Fruit fly (Drosophila melanogaster) whole organism, embryonic: Measurements from ENCODE around the gene Ctl1.
A peak's percentile ranks its signal among the peaks of the same experiment; 100 is the strongest.

ENCODE experiments used
- Ada2b ChIP-seq: fragments of 200-800 bp; sonication (Bioruptor generic); IDR thresholded peaks from 2 replicates; pipeline ENCODE4 v1.3.6; 2022; ENCODE audit warnings: missing biosample characterization, missing genetic modification characterization
- Bgb ChIP-seq: fragments of 200-800 bp; sonication (Bioruptor generic); IDR thresholded peaks from 2 replicates; pipeline ENCODE4 v1.3.6; 2022; ENCODE audit warnings: missing biosample characterization, missing genetic modification characterization; ENCODE audit not compliant: partially characterized antibody
- CG10565 ChIP-seq: fragments of 200-800 bp; sonication (Bioruptor generic); optimal IDR thresholded peaks from 3 replicates; lab custom pipeline; 2016; ENCODE audit warnings: missing biosample characterization, mild to moderate bottlenecking, missing genetic modification characterization
- CG11696 ChIP-seq: fragments of 200-800 bp; sonication (Bioruptor generic); IDR thresholded peaks from 2 replicates; pipeline ENCODE4 v1.3.6; 2022; ENCODE audit warnings: missing biosample characterization, missing genetic modification characterization
- CG1233 ChIP-seq: fragments of 200-800 bp; sonication (Bioruptor generic); optimal IDR thresholded peaks from 4 replicates; lab custom pipeline; 2018; ENCODE audit warnings: missing biosample characterization, mild to moderate bottlenecking, missing genetic modification characterization
- CG13775 ChIP-seq: fragments of 200-800 bp; sonication (Bioruptor generic); optimal IDR thresholded peaks from 3 replicates; lab custom pipeline; 2017; ENCODE audit warnings: missing biosample characterization, mild to moderate bottlenecking, missing genetic modification characterization
- CG17612 ChIP-seq: fragments of 200-800 bp; sonication (Bioruptor generic); IDR thresholded peaks from 2 replicates; pipeline ENCODE4 v1.3.6; 2022; ENCODE audit warnings: missing biosample characterization, missing genetic modification characterization
- CG17802 ChIP-seq: fragments of 200-800 bp; sonication (Bioruptor generic); optimal IDR thresholded peaks from 2 replicates; lab custom pipeline; 2018; ENCODE audit warnings: missing biosample characterization, mild to moderate bottlenecking, missing genetic modification characterization, moderate library complexity
- CG18599 ChIP-seq: fragments of 200-800 bp; sonication (Bioruptor generic); optimal IDR thresholded peaks from 3 replicates; lab custom pipeline; 2017; ENCODE audit warnings: missing biosample characterization, missing genetic modification characterization, mild to moderate bottlenecking, moderate library complexity, missing genetic modification reagents
- CG3065 ChIP-seq: fragments of 200-800 bp; sonication (Bioruptor generic); optimal IDR thresholded peaks from 2 replicates; lab custom pipeline; 2016; ENCODE audit warnings: missing biosample characterization, missing genetic modification characterization
- CG31388 ChIP-seq: fragments of 200-800 bp; sonication (Bioruptor generic); optimal IDR thresholded peaks from 2 replicates; lab custom pipeline; 2016; ENCODE audit warnings: missing biosample characterization, missing genetic modification characterization
- CG3838 ChIP-seq: fragments of 200-800 bp; sonication (Bioruptor generic); optimal IDR thresholded peaks from 3 replicates; lab custom pipeline; 2016; ENCODE audit warnings: missing biosample characterization, missing genetic modification characterization
- CG3995 ChIP-seq: fragments of 200-800 bp; sonication (Bioruptor generic); optimal IDR thresholded peaks from 3 replicates; lab custom pipeline; 2016; ENCODE audit warnings: missing biosample characterization, missing genetic modification characterization
- CG4404 ChIP-seq: fragments of 200-800 bp; sonication (Bioruptor generic); IDR thresholded peaks from 2 replicates; pipeline ENCODE4 v1.3.6; 2022; ENCODE audit warnings: missing biosample characterization, missing genetic modification characterization
- CG4707 ChIP-seq: fragments of 200-800 bp; sonication (Bioruptor generic); optimal IDR thresholded peaks from 2 replicates; lab custom pipeline; 2018; ENCODE audit warnings: missing biosample characterization, mild to moderate bottlenecking, missing genetic modification characterization, moderate library complexity
- CG7963 ChIP-seq: fragments of 200-800 bp; sonication (Bioruptor generic); IDR thresholded peaks from 3 replicates; pipeline ENCODE4 v1.3.6; 2022; ENCODE audit warnings: missing biosample characterization, missing genetic modification characterization; ENCODE audit not compliant: partially characterized antibody
- CTCF ChIP-seq: fragments of 200-800 bp; sonication (Bioruptor generic); optimal IDR thresholded peaks from 2 replicates; lab custom pipeline; 2017; ENCODE audit warnings: missing biosample characterization, mild to moderate bottlenecking, missing genetic modification characterization, moderate library complexity
- D ChIP-seq, 2 experiments: fragments of 200-800 bp in 1 of 2; fragments of >200 bp in 1 of 2; sonication (Bioruptor generic) in 1 of 2; optimal IDR thresholded peaks; 2 replicates in 1 of 2; 3 replicates in 1 of 2; lab custom pipeline; 2017; ENCODE audit warnings: mild to moderate bottlenecking in 1 of 2, missing biosample characterization in 1 of 2, missing genetic modification characterization in 1 of 2, missing genetic modification reagents in 1 of 2
- Dip2 ChIP-seq: fragments of 200-800 bp; sonication (Bioruptor generic); IDR thresholded peaks from 2 replicates; pipeline ENCODE4 v1.3.6; 2022; ENCODE audit warnings: missing biosample characterization, missing genetic modification characterization
- ERR ChIP-seq: fragments of 200-800 bp; sonication (Bioruptor generic); optimal IDR thresholded peaks from 2 replicates; lab custom pipeline; 2016; ENCODE audit warnings: missing biosample characterization, missing genetic modification characterization
- HmgD ChIP-seq: fragments of 200-800 bp; sonication (Bioruptor generic); optimal IDR thresholded peaks from 3 replicates; lab custom pipeline; 2016; ENCODE audit warnings: missing biosample characterization, missing genetic modification characterization
- Kr ChIP-seq: fragments of 200-800 bp; sonication (Bioruptor generic); optimal IDR thresholded peaks from 2 replicates; lab custom pipeline; 2017; ENCODE audit warnings: missing biosample characterization, mild to moderate bottlenecking, missing genetic modification characterization
- Myb ChIP-seq: fragments of 200-800 bp; sonication (Bioruptor generic); optimal IDR thresholded peaks from 2 replicates; lab custom pipeline; 2016; ENCODE audit warnings: missing biosample characterization, missing genetic modification characterization
- Opbp ChIP-seq: fragments of 200-800 bp; sonication (Bioruptor generic); IDR thresholded peaks from 3 replicates; pipeline ENCODE4 v1.3.6; 2022; ENCODE audit warnings: missing biosample characterization, missing genetic modification characterization; ENCODE audit not compliant: partially characterized antibody
- Sox100B ChIP-seq: fragments of 200-800 bp; sonication (Bioruptor generic); optimal IDR thresholded peaks from 3 replicates; lab custom pipeline; 2018; ENCODE audit warnings: missing biosample characterization, mild to moderate bottlenecking, missing genetic modification characterization
- Spps ChIP-seq: fragments of 200-800 bp; sonication (Bioruptor generic); optimal IDR thresholded peaks from 2 replicates; lab custom pipeline; 2018; ENCODE audit warnings: missing biosample characterization, mild to moderate bottlenecking, missing genetic modification characterization
- Xrp1 ChIP-seq: fragments of 200-800 bp; sonication (Bioruptor generic); IDR thresholded peaks from 2 replicates; pipeline ENCODE4 v1.3.6; 2022; ENCODE audit warnings: missing biosample characterization, missing genetic modification characterization
- ap ChIP-seq: fragments of 200-800 bp; sonication (Bioruptor generic); IDR thresholded peaks from 2 replicates; pipeline ENCODE4 v1.3.6; 2022; ENCODE audit warnings: missing biosample characterization, missing genetic modification characterization
- br ChIP-seq: fragments of >200 bp; optimal IDR thresholded peaks from 2 replicates; lab custom pipeline; 2017
- chm ChIP-seq: fragments of 200-800 bp; sonication (Bioruptor generic); IDR thresholded peaks from 2 replicates; pipeline ENCODE4 v1.3.6; 2022; ENCODE audit warnings: missing biosample characterization, missing genetic modification characterization
- dan ChIP-seq: fragments of 200-800 bp; sonication (Bioruptor generic); IDR thresholded peaks from 2 replicates; pipeline ENCODE4 v1.3.6; 2022; ENCODE audit warnings: missing biosample characterization, missing genetic modification characterization
- danr ChIP-seq: fragments of 200-800 bp; sonication (Bioruptor generic); IDR thresholded peaks from 2 replicates; pipeline ENCODE4 v1.3.6; 2022; ENCODE audit warnings: missing biosample characterization, missing genetic modification characterization
- dati ChIP-seq: fragments of 200-800 bp; sonication (Bioruptor generic); IDR thresholded peaks from 2 replicates; pipeline ENCODE4 v1.3.6; 2022; ENCODE audit warnings: missing biosample characterization, missing genetic modification characterization
- ems ChIP-seq: fragments of 200-800 bp; sonication (Bioruptor generic); optimal IDR thresholded peaks from 3 replicates; lab custom pipeline; 2016; ENCODE audit warnings: missing biosample characterization, missing genetic modification characterization
- gro ChIP-seq: fragments of 200-800 bp; sonication (Bioruptor generic); optimal IDR thresholded peaks from 2 replicates; lab custom pipeline; 2016; ENCODE audit warnings: missing biosample characterization, missing genetic modification characterization
- gsb-n ChIP-seq: fragments of 200-800 bp; sonication (Bioruptor generic); optimal IDR thresholded peaks from 3 replicates; lab custom pipeline; 2018; ENCODE audit warnings: missing biosample characterization, mild to moderate bottlenecking, missing genetic modification characterization
- hbn ChIP-seq: fragments of 200-800 bp; sonication (Bioruptor generic); IDR thresholded peaks from 2 replicates; pipeline ENCODE4 v1.3.6; 2022; ENCODE audit warnings: missing biosample characterization, missing genetic modification characterization; ENCODE audit not compliant: partially characterized antibody
- her ChIP-seq: fragments of 200-800 bp; sonication (Bioruptor generic); optimal IDR thresholded peaks from 2 replicates; lab custom pipeline; 2016; ENCODE audit warnings: missing biosample characterization, missing genetic modification characterization
- lola ChIP-seq, 3 experiments: fragments of >200 bp in 2 of 3; fragments of 200-800 bp in 1 of 3; sonication (Bioruptor generic) in 1 of 3; optimal IDR thresholded peaks; 2 replicates each; lab custom pipeline; 2017 to 2019; ENCODE audit warnings: missing biosample characterization in 3 of 3, missing genetic modification characterization in 3 of 3, mild to moderate bottlenecking in 1 of 3, moderate library complexity in 1 of 3
- maf-S ChIP-seq: fragments of 200-800 bp; sonication (Bioruptor generic); optimal IDR thresholded peaks from 2 replicates; lab custom pipeline; 2016; ENCODE audit warnings: missing biosample characterization, missing genetic modification characterization
- mld ChIP-seq: fragments of 200-800 bp; sonication (Bioruptor generic); IDR thresholded peaks from 3 replicates; pipeline ENCODE4 v1.3.6; 2022; ENCODE audit warnings: missing biosample characterization, missing genetic modification characterization; ENCODE audit not compliant: partially characterized antibody
- nau ChIP-seq: fragments of 200-800 bp; sonication (Bioruptor generic); optimal IDR thresholded peaks from 3 replicates; lab custom pipeline; 2017; ENCODE audit warnings: missing biosample characterization, mild to moderate bottlenecking, missing genetic modification characterization, missing genetic modification reagents
- onecut ChIP-seq: fragments of 200-800 bp; sonication (Bioruptor generic); IDR thresholded peaks from 2 replicates; pipeline ENCODE4 v1.3.6; 2022; ENCODE audit warnings: missing biosample characterization, missing genetic modification characterization
- pfk ChIP-seq: fragments of 200-800 bp; sonication (Bioruptor generic); optimal IDR thresholded peaks from 2 replicates; lab custom pipeline; 2018; ENCODE audit warnings: missing biosample characterization, mild to moderate bottlenecking, missing genetic modification characterization, moderate library complexity
- pita ChIP-seq: fragments of 200-800 bp; sonication (Bioruptor generic); optimal IDR thresholded peaks from 2 replicates; lab custom pipeline; 2017; ENCODE audit warnings: missing biosample characterization, mild to moderate bottlenecking, missing genetic modification characterization
- pnt ChIP-seq: fragments of 200-800 bp; sonication (Bioruptor generic); optimal IDR thresholded peaks from 3 replicates; lab custom pipeline; 2016; ENCODE audit warnings: missing biosample characterization, missing genetic modification characterization
- shn ChIP-seq: fragments of 200-800 bp; sonication (Bioruptor generic); optimal IDR thresholded peaks from 3 replicates; lab custom pipeline; 2016; ENCODE audit warnings: missing biosample characterization, missing genetic modification characterization
- trh ChIP-seq: fragments of 200-800 bp; sonication (Bioruptor generic); optimal IDR thresholded peaks from 2 replicates; lab custom pipeline; 2016; ENCODE audit warnings: missing biosample characterization, missing genetic modification characterization
- ttk ChIP-seq: fragments of 200-800 bp; sonication (Bioruptor generic); IDR thresholded peaks from 2 replicates; pipeline ENCODE4 v2.1.2; 2022; ENCODE audit warnings: missing biosample characterization, missing genetic modification characterization
- tx ChIP-seq: fragments of 200-800 bp; sonication (Bioruptor generic); optimal IDR thresholded peaks from 2 replicates; lab custom pipeline; 2016; ENCODE audit warnings: missing biosample characterization, missing genetic modification characterization
- vvl ChIP-seq: fragments of 200-800 bp; sonication (Bioruptor generic); IDR thresholded peaks from 2 replicates; pipeline ENCODE4 v1.3.6; 2022; ENCODE audit warnings: missing biosample characterization, missing genetic modification characterization

Ctl1 gene

dm6 chr3L:4259102-4259558, 18.6 kb upstream of the Ctl1 start, which contains the start of the genes CG15011 and CG1309 (continued):
- TF ChIP-seq pnt (peak; percentile 67), shn (GFP tag; lab: Kevin White, UChicago) (peak; percentile 85), dan (GFP tag; lab: Robert Waterston, UW) (peak; percentile 32; the same call in 1 of the 2 replicates), ttk (GFP tag; lab: Robert Waterston, UW) (peak; percentile 79), CG7963 (GFP tag; lab: Robert Waterston, UW) (no peak), CG17612 (GFP tag; lab: Robert Waterston, UW) (0 out of 2 replicates have a peak, but pooled peaks have one; percentile 6), pita (GFP tag; lab: Kevin White, UChicago) (no peak), trh (peak; percentile 72), Xrp1 (GFP tag; lab: Robert Waterston, UW) (peak; percentile 80), CG3995 (GFP tag; lab: Kevin White, UChicago) (peak; percentile 63), HmgD (GFP tag; lab: Kevin White, UChicago) (peak; percentile 72), br (lab: Kevin White, UChicago) (no peak), gsb-n (tag; lab: Kevin White, UChicago) (peak; percentile 76), CG13775 (GFP tag; lab: Kevin White, UChicago) (peak; percentile 85), CG10565 (GFP tag; lab: Kevin White, UChicago) (peak; percentile 14), CG3065 (GFP tag; lab: Kevin White, UChicago) (peak; percentile 54), Kr (GFP tag; lab: Kevin White, UChicago) (no peak), lola (GFP tag; optimal IDR thresholded peaks at IDR 0.05; lab: Kevin White, UChicago) (peak in 1 of 3 experiments; percentile 87), ERR (GFP tag; lab: Kevin White, UChicago) (peak; percentile 49), Myb (GFP tag; lab: Kevin White, UChicago) (peak; percentile 62), CG17802 (tag; lab: Kevin White, UChicago) (peak; percentile 37), ap (GFP tag; lab: Robert Waterston, UW) (no peak), CG11696 (GFP tag; lab: Robert Waterston, UW) (no peak), danr (GFP tag; lab: Robert Waterston, UW) (peak; percentile 28; the same call in 1 of the 2 replicates), her (peak; percentile 66), gro (GFP tag; lab: Kevin White, UChicago) (peak; percentile 88), Sox100B (GFP tag; lab: Kevin White, UChicago) (peak; percentile 76), pfk (GFP tag; lab: Kevin White, UChicago) (no peak), CG4404 (GFP tag; lab: Robert Waterston, UW) (peak; percentile 66), onecut (GFP tag; lab: Robert Waterston, UW) (peak; percentile 59; the same call in 1 of the 2 replicates), vvl (GFP tag; lab: Robert Waterston, UW) (peak; percentile 84), dati (GFP tag; lab: Robert Waterston, UW) (no peak), hbn (GFP tag; lab: Robert Waterston, UW) (no peak), CG31388 (peak; percentile 51), tx (GFP tag; lab: Kevin White, UChicago) (peak; percentile 82), CG1233 (peak; percentile 71), chm (GFP tag; lab: Robert Waterston, UW) (0 out of 2 replicates have a peak, but pooled peaks have one; percentile 49), Spps (tag; lab: Kevin White, UChicago) (peak; percentile 73), Opbp (GFP tag; lab: Robert Waterston, UW) (no peak), CTCF (no peak), nau (GFP tag; lab: Kevin White, UChicago) (no peak), CG18599 (peak; percentile 83), Bgb (GFP tag; lab: Robert Waterston, UW) (no peak; the same call in 1 of the 2 replicates), maf-S (peak; percentile 87), CG4707 (GFP tag; lab: Kevin White, UChicago) (peak; percentile 28), Ada2b (GFP tag; lab: Robert Waterston, UW) (peak; percentile 76), CG3838 (GFP tag; lab: Kevin White, UChicago) (peak; percentile 64), D (optimal IDR thresholded peaks at IDR 0.05; lab: Kevin White, UChicago) (no peak), D (GFP tag; optimal IDR thresholded peaks at IDR 0.05; lab: Kevin White, UChicago) (peak; percentile 66), ems (GFP tag; lab: Kevin White, UChicago) (peak; percentile 81), Dip2 (GFP tag; lab: Robert Waterston, UW) (no peak), mld (GFP tag; lab: Robert Waterston, UW) (no peak)
